Fruit fly (Drosophila melanogaster) whole organism, embryonic: ENCODE results near the gene Gel.

Experiments used
- Ada2b ChIP-seq: fragments of 200-800 bp; sonication (Bioruptor generic); IDR thresholded peaks from 2 replicates; pipeline ENCODE4 v1.3.6; 2022; ENCODE audit warnings: missing biosample characterization, missing genetic modification characterization
- Atf6 ChIP-seq: fragments of 200-800 bp; sonication (Bioruptor generic); IDR thresholded peaks from 2 replicates; pipeline ENCODE4 v1.3.6; 2022; ENCODE audit warnings: missing biosample characterization, missing genetic modification characterization
- Blimp-1 ChIP-seq: fragments of 200-800 bp; sonication (Bioruptor generic); optimal IDR thresholded peaks from 3 replicates; lab custom pipeline; 2018; ENCODE audit warnings: missing biosample characterization, missing genetic modification characterization, mild to moderate bottlenecking, moderate library complexity, missing genetic modification reagents
- CG10654 ChIP-seq: fragments of 200-800 bp; sonication (Bioruptor generic); optimal IDR thresholded peaks from 2 replicates; lab custom pipeline; 2016; ENCODE audit warnings: missing biosample characterization, missing genetic modification characterization
- CG12155 ChIP-seq: fragments of 200-800 bp; sonication (Bioruptor generic); optimal IDR thresholded peaks from 3 replicates; lab custom pipeline; 2016; ENCODE audit warnings: missing biosample characterization, missing genetic modification characterization
- CG12942 ChIP-seq: fragments of 200-800 bp; sonication (Bioruptor generic); optimal IDR thresholded peaks from 3 replicates; lab custom pipeline; 2016; ENCODE audit warnings: missing biosample characterization, missing genetic modification characterization
- CG13424 ChIP-seq: fragments of 200-800 bp; sonication (Bioruptor generic); optimal IDR thresholded peaks from 2 replicates; lab custom pipeline; 2019; ENCODE audit warnings: missing biosample characterization, mild to moderate bottlenecking, missing genetic modification characterization, moderate library complexity
- CG1529 ChIP-seq: fragments of 200-800 bp; sonication (Bioruptor generic); optimal IDR thresholded peaks from 3 replicates; lab custom pipeline; 2018; ENCODE audit warnings: missing biosample characterization, missing genetic modification characterization
- CG15479 ChIP-seq: fragments of 200-800 bp; sonication (Bioruptor generic); optimal IDR thresholded peaks from 3 replicates; lab custom pipeline; 2019; ENCODE audit warnings: missing biosample characterization, mild to moderate bottlenecking, missing genetic modification characterization, moderate library complexity
- CG17328 ChIP-seq: fragments of 200-800 bp; sonication (Bioruptor generic); IDR thresholded peaks from 2 replicates; pipeline ENCODE4 v1.3.6; 2022; ENCODE audit warnings: missing biosample characterization, missing genetic modification characterization
- CG6175 ChIP-seq: fragments of 200-800 bp; sonication (Bioruptor generic); IDR thresholded peaks from 3 replicates; pipeline ENCODE4 v1.3.6; 2022; ENCODE audit warnings: missing biosample characterization, missing genetic modification characterization
- CG9609 ChIP-seq: fragments of 200-800 bp; sonication (Bioruptor generic); optimal IDR thresholded peaks from 3 replicates; lab custom pipeline; 2016; ENCODE audit warnings: missing biosample characterization, missing genetic modification characterization
- CG9797 ChIP-seq: fragments of 200-800 bp; sonication (Bioruptor generic); optimal IDR thresholded peaks from 3 replicates; lab custom pipeline; 2018; ENCODE audit warnings: missing biosample characterization, mild to moderate bottlenecking, missing genetic modification characterization
- CG9876 ChIP-seq: fragments of 200-800 bp; sonication (Bioruptor generic); optimal IDR thresholded peaks from 2 replicates; lab custom pipeline; 2016; ENCODE audit warnings: missing biosample characterization, missing genetic modification characterization
- CkIIα-i1 ChIP-seq: fragments of 200-800 bp; sonication (Bioruptor generic); IDR thresholded peaks from 2 replicates; pipeline ENCODE4 v1.3.6; 2022; ENCODE audit warnings: missing biosample characterization, missing genetic modification characterization
- Dbx ChIP-seq: fragments of 200-800 bp; sonication (Bioruptor generic); IDR thresholded peaks from 3 replicates; pipeline ENCODE4 v1.3.6; 2022; ENCODE audit warnings: missing biosample characterization, missing genetic modification characterization
- Dref ChIP-seq: fragments of 200-800 bp; sonication (Bioruptor generic); IDR thresholded peaks from 2 replicates; pipeline ENCODE4 v1.3.6; 2022; ENCODE audit warnings: missing biosample characterization, missing genetic modification characterization
- HLH3B ChIP-seq: fragments of 200-800 bp; sonication (Bioruptor generic); IDR thresholded peaks from 2 replicates; pipeline ENCODE4 v1.3.6; 2022; ENCODE audit warnings: missing biosample characterization, missing genetic modification characterization
- HLHmδ ChIP-seq: fragments of 200-800 bp; sonication (Bioruptor generic); optimal IDR thresholded peaks from 2 replicates; lab custom pipeline; 2018; ENCODE audit warnings: missing biosample characterization, mild to moderate bottlenecking, missing genetic modification characterization, moderate library complexity
- Hand ChIP-seq: fragments of 200-800 bp; sonication (Bioruptor generic); optimal IDR thresholded peaks from 2 replicates; lab custom pipeline; 2017; ENCODE audit warnings: mild to moderate bottlenecking, missing biosample characterization, missing genetic modification reagents, missing genetic modification characterization
- Jarid2 ChIP-seq: fragments of 200-800 bp; sonication (Bioruptor generic); optimal IDR thresholded peaks from 3 replicates; lab custom pipeline; 2017; ENCODE audit warnings: mild to moderate bottlenecking, missing biosample characterization, missing genetic modification reagents, missing genetic modification characterization
- Lpt ChIP-seq: fragments of >200 bp; optimal IDR thresholded peaks from 2 replicates; lab custom pipeline; 2018; ENCODE audit warnings: missing biosample characterization, missing genetic modification characterization
- Mrtf ChIP-seq: fragments of 200-800 bp; sonication (Bioruptor generic); IDR thresholded peaks from 3 replicates; pipeline ENCODE4 v1.3.6; 2022; ENCODE audit warnings: missing biosample characterization, missing genetic modification characterization
- Vsx1 ChIP-seq: fragments of 200-800 bp; sonication (Bioruptor generic); optimal IDR thresholded peaks from 2 replicates; lab custom pipeline; 2017; ENCODE audit warnings: missing biosample characterization, mild to moderate bottlenecking, missing genetic modification characterization, missing genetic modification reagents
- Xbp1 ChIP-seq: fragments of 200-800 bp; sonication (Bioruptor generic); optimal IDR thresholded peaks from 3 replicates; lab custom pipeline; 2016; ENCODE audit warnings: missing biosample characterization, mild to moderate bottlenecking, missing genetic modification characterization
- ab ChIP-seq: fragments of 200-800 bp; sonication (Bioruptor generic); optimal IDR thresholded peaks from 2 replicates; lab custom pipeline; 2016; ENCODE audit warnings: missing biosample characterization, missing genetic modification characterization
- ato ChIP-seq: fragments of 200-800 bp; sonication (Bioruptor generic); IDR thresholded peaks from 2 replicates; pipeline ENCODE4 v1.3.6; 2022; ENCODE audit warnings: missing biosample characterization, missing genetic modification characterization; ENCODE audit not compliant: partially characterized antibody
- bowl ChIP-seq: fragments of 200-800 bp; sonication (Bioruptor generic); IDR thresholded peaks from 2 replicates; pipeline ENCODE4 v1.3.6; 2022; ENCODE audit warnings: missing biosample characterization, missing genetic modification characterization
- chif ChIP-seq, 2 experiments: fragments of 200-800 bp; sonication (Bioruptor generic); optimal IDR thresholded peaks; 3 replicates each; lab custom pipeline; 2016; ENCODE audit warnings: missing biosample characterization in 2 of 2, missing genetic modification characterization in 2 of 2
- ci ChIP-seq: fragments of 200-800 bp; sonication (Bioruptor generic); IDR thresholded peaks from 3 replicates; pipeline ENCODE4 v1.3.6; 2022; ENCODE audit warnings: missing biosample characterization, missing genetic modification characterization
- croc ChIP-seq: fragments of 200-800 bp; sonication (Bioruptor generic); conservative IDR thresholded peaks from 3 replicates; pipeline ENCODE4 v1.3.6; 2022; ENCODE audit warnings: missing biosample characterization, missing genetic modification characterization
- dan ChIP-seq: fragments of 200-800 bp; sonication (Bioruptor generic); IDR thresholded peaks from 2 replicates; pipeline ENCODE4 v1.3.6; 2022; ENCODE audit warnings: missing biosample characterization, missing genetic modification characterization
- ewg ChIP-seq: fragments of 200-800 bp; sonication (Bioruptor generic); optimal IDR thresholded peaks from 3 replicates; lab custom pipeline; 2017; ENCODE audit warnings: mild to moderate bottlenecking, missing biosample characterization, missing genetic modification reagents, missing genetic modification characterization
- fu2 ChIP-seq: fragments of 200-800 bp; sonication (Bioruptor generic); optimal IDR thresholded peaks from 2 replicates; lab custom pipeline; 2016; ENCODE audit warnings: missing biosample characterization, missing genetic modification characterization
- hb ChIP-seq: fragments of 200-800 bp; sonication (Bioruptor generic); IDR thresholded peaks from 3 replicates; pipeline ENCODE4 v1.3.6; 2022; ENCODE audit warnings: missing biosample characterization, missing genetic modification characterization; ENCODE audit not compliant: partially characterized antibody
- ken ChIP-seq: fragments of 200-800 bp; sonication (Bioruptor generic); IDR thresholded peaks from 3 replicates; pipeline ENCODE4 v1.3.6; 2022; ENCODE audit warnings: missing biosample characterization, missing genetic modification characterization
- mam ChIP-seq: fragments of 200-800 bp; sonication (Bioruptor generic); optimal IDR thresholded peaks from 3 replicates; lab custom pipeline; 2016; ENCODE audit warnings: missing biosample characterization, missing genetic modification characterization
- nerfin-2 ChIP-seq: fragments of 200-800 bp; sonication (Bioruptor generic); IDR thresholded peaks from 2 replicates; pipeline ENCODE4 v1.3.6; 2022; ENCODE audit warnings: missing biosample characterization, missing genetic modification characterization; ENCODE audit not compliant: partially characterized antibody
- onecut ChIP-seq: fragments of 200-800 bp; sonication (Bioruptor generic); IDR thresholded peaks from 2 replicates; pipeline ENCODE4 v1.3.6; 2022; ENCODE audit warnings: missing biosample characterization, missing genetic modification characterization
- peb ChIP-seq: fragments of 200-800 bp; sonication (Bioruptor generic); IDR thresholded peaks from 2 replicates; pipeline ENCODE4 v1.3.6; 2022; ENCODE audit warnings: missing biosample characterization, missing genetic modification characterization
- prd ChIP-seq, 3 experiments: fragments of >200 bp in 2 of 3; fragments of 200-800 bp in 1 of 3; sonication (Bioruptor generic) in 1 of 3; optimal IDR thresholded peaks in 2 of 3; IDR thresholded peaks in 1 of 3; 2 replicates in 2 of 3; 3 replicates in 1 of 3; pipeline versions ENCODE4 v1.3.6 to Lab custom; 2017 to 2022; ENCODE audit warnings: missing biosample characterization in 1 of 3, missing genetic modification characterization in 1 of 3
- ranshi ChIP-seq: fragments of 200-800 bp; sonication (Bioruptor generic); IDR thresholded peaks from 2 replicates; pipeline ENCODE4 v1.3.6; 2022; ENCODE audit warnings: missing biosample characterization, missing genetic modification characterization
- row ChIP-seq: fragments of 200-800 bp; sonication (Bioruptor generic); IDR thresholded peaks from 3 replicates; pipeline ENCODE4 v1.3.6; 2022; ENCODE audit warnings: missing biosample characterization, missing genetic modification characterization
- scrt ChIP-seq: fragments of 200-800 bp; sonication (Bioruptor generic); optimal IDR thresholded peaks from 2 replicates; lab custom pipeline; 2018; ENCODE audit warnings: missing biosample characterization, mild to moderate bottlenecking, missing genetic modification characterization, moderate library complexity
- so ChIP-seq: fragments of 200-800 bp; sonication (Bioruptor generic); IDR thresholded peaks from 3 replicates; pipeline ENCODE4 v1.3.6; 2022; ENCODE audit warnings: missing biosample characterization, missing genetic modification characterization
- tap ChIP-seq: fragments of 200-800 bp; optimal IDR thresholded peaks from 3 replicates; lab custom pipeline; 2019; ENCODE audit warnings: missing biosample characterization, mild to moderate bottlenecking, missing genetic modification characterization, moderate library complexity
- toy ChIP-seq: fragments of 200-800 bp; sonication (Bioruptor generic); IDR thresholded peaks from 2 replicates; pipeline ENCODE4 v1.3.6; 2022; ENCODE audit warnings: missing biosample characterization, missing genetic modification characterization
- ttk ChIP-seq: fragments of 200-800 bp; sonication (Bioruptor generic); IDR thresholded peaks from 2 replicates; pipeline ENCODE4 v2.1.2; 2022; ENCODE audit warnings: missing biosample characterization, missing genetic modification characterization
- usp ChIP-seq: fragments of >200 bp; optimal IDR thresholded peaks from 2 replicates; lab custom pipeline; 2017; ENCODE audit warnings: missing biosample characterization, missing genetic modification characterization

Gel gene

dm6 chr3R:4215264-4215993 lies 19.6 kb upstream of the Gel start, which contains the start of gene CG14636 (continued):
- TF ChIP-seq ab (GFP tag; lab: Kevin White, UChicago) (no peak), nerfin-2 (0 out of 2 replicates have a peak, but pooled peaks have one; percentile 32), ewg (GFP tag; lab: Kevin White, UChicago) (peak; percentile 23), ken (GFP tag; lab: Robert Waterston, UW) (no peak), CkIIα-i1 (GFP tag; lab: Robert Waterston, UW) (0 out of 2 replicates have a peak, but pooled peaks have one; percentile 37), CG15479 (GFP tag; lab: Kevin White, UChicago) (no peak), Dbx (peak; percentile 60; the same call in 1 of the 3 replicates), scrt (GFP tag; lab: Kevin White, UChicago) (peak; percentile 3), Jarid2 (GFP tag; lab: Kevin White, UChicago) (peak; percentile 30), Hand (GFP tag; lab: Kevin White, UChicago) (peak; percentile 19), Dref (0 out of 2 replicates have a peak, but pooled peaks have one; percentile 8), ato (GFP tag; lab: Robert Waterston, UW) (peak; percentile 30; the same call in 1 of the 2 replicates), ttk (GFP tag; lab: Robert Waterston, UW) (peak; percentile 65), Vsx1 (GFP tag; lab: Kevin White, UChicago) (no peak), Atf6 (GFP tag; lab: Robert Waterston, UW) (peak; percentile 83), CG13424 (tag; lab: Kevin White, UChicago) (peak; percentile 73), HLH3B (GFP tag; lab: Robert Waterston, UW) (peak; percentile 78), so (peak; percentile 81; the same call in 2 of the 3 replicates), hb (peak; percentile 62; the same call in 1 of the 3 replicates), ranshi (GFP tag; lab: Robert Waterston, UW) (peak; percentile 48; the same call in 1 of the 2 replicates), peb (GFP tag; lab: Robert Waterston, UW) (peak; percentile 57), prd (optimal IDR thresholded peaks at IDR 0.05; lab: Kevin White, UChicago) (no peak), prd (GFP tag; IDR thresholded peaks at IDR 0.05; lab: Robert Waterston, UW) (peak; percentile 79), CG17328 (GFP tag; lab: Robert Waterston, UW) (peak; percentile 54), Xbp1 (GFP tag; lab: Kevin White, UChicago) (peak; percentile 66), croc (GFP tag; lab: Robert Waterston, UW) (no peak), CG6175 (GFP tag; lab: Robert Waterston, UW) (0 out of 3 replicates have a peak, but pooled peaks have one; percentile 11), Ada2b (peak; percentile 77), CG9797 (GFP tag; lab: Kevin White, UChicago) (no peak), ci (peak; percentile 50; the same call in 1 of the 3 replicates), mam (GFP tag; lab: Kevin White, UChicago) (peak; percentile 73), CG9876 (GFP tag; lab: Kevin White, UChicago) (peak; percentile 49), chif (GFP tag; optimal IDR thresholded peaks at IDR 0.05; lab: Kevin White, UChicago) (peak; percentile 34 to 67), tap (tag; lab: Kevin White, UChicago) (peak; percentile 69), Blimp-1 (peak; percentile 10), CG10654 (GFP tag; lab: Kevin White, UChicago) (peak; percentile 50), Lpt (GFP tag; lab: Kevin White, UChicago) (no peak), toy (GFP tag; lab: Robert Waterston, UW) (0 out of 2 replicates have a peak, but pooled peaks have one; percentile 15), row (peak; percentile 90), HLHmδ (GFP tag; lab: Kevin White, UChicago) (no peak), CG12155 (GFP tag; lab: Kevin White, UChicago) (peak; percentile 54), dan (GFP tag; lab: Robert Waterston, UW) (no peak), fu2 (GFP tag; lab: Kevin White, UChicago) (peak; percentile 61), Mrtf (peak; percentile 62; the same call in 1 of the 3 replicates), usp (no peak), CG9609 (GFP tag; lab: Kevin White, UChicago) (peak; percentile 78), onecut (peak; percentile 56), CG1529 (peak; percentile 21), bowl (GFP tag; lab: Robert Waterston, UW) (no peak), CG12942 (peak; percentile 45)
